Fruit fly (Drosophila melanogaster): ENCODE measurements around the gene Alp12.
A peak's percentile ranks its signal among the peaks of the same experiment; 100 is the strongest.

Gene Alp12

dm6 chr2L:19442627-19443026 lies 18.8 kb downstream of the Alp12 start, which contains the start of gene CG10237:
CG10237 (minus strand) TSS chr2L:19442727.
- no peak for TF ChIP-seq brk (GFP tag; optimal IDR thresholded peaks at IDR 0.05)
- no peak for TF ChIP-seq tai (GFP tag; optimal IDR thresholded peaks at IDR 0.05)
- TF ChIP-seq HLH106 (tag; optimal IDR thresholded peaks at IDR 0.05), result no peak
- no peak for TF ChIP-seq Mio (GFP tag; optimal IDR thresholded peaks at IDR 0.05)
- no peak for TF ChIP-seq br (GFP tag; optimal IDR thresholded peaks at IDR 0.05)
- no peak for TF ChIP-seq CG32264 (GFP tag; optimal IDR thresholded peaks at IDR 0.05)
- no peak for TF ChIP-seq foxo (GFP tag; optimal IDR thresholded peaks at IDR 0.05)
- TF ChIP-seq sv (GFP tag; optimal IDR thresholded peaks at IDR 0.05), result no peak
- no peak for TF ChIP-seq Rel (GFP tag; optimal IDR thresholded peaks at IDR 0.05)
- TF ChIP-seq Rel (tag; optimal IDR thresholded peaks at IDR 0.05), result no peak
- no peak for TF ChIP-seq fru (GFP tag; optimal IDR thresholded peaks at IDR 0.05)
- TF ChIP-seq Sp1 (GFP tag; optimal IDR thresholded peaks at IDR 0.05), result no peak
- TF ChIP-seq woc (GFP tag; optimal IDR thresholded peaks at IDR 0.05), result no peak
- TF ChIP-seq h (GFP tag; optimal IDR thresholded peaks at IDR 0.05), result no peak
- no peak for TF ChIP-seq rgr (GFP tag; optimal IDR thresholded peaks at IDR 0.05)
- TF ChIP-seq pan (optimal IDR thresholded peaks at IDR 0.05), result no peak
- no peak for TF ChIP-seq psq (GFP tag; optimal IDR thresholded peaks at IDR 0.05)

dm6 chr2L:19444734-19445140 lies 20.9 kb downstream of the Alp12 start, which contains the start of gene Hs2st:
Hs2st (minus strand) TSS chr2L:19444750.
- TF ChIP-seq rgr (GFP tag; optimal IDR thresholded peaks at IDR 0.05), result peak; percentile 96
- TF ChIP-seq sv (GFP tag; optimal IDR thresholded peaks at IDR 0.05), result peak; percentile 94
- TF ChIP-seq br (GFP tag; optimal IDR thresholded peaks at IDR 0.05), result peak; percentile 94
- peak; percentile 96 for TF ChIP-seq Jra (GFP tag; optimal IDR thresholded peaks at IDR 0.05)
- no peak for TF ChIP-seq Dif (GFP tag; optimal IDR thresholded peaks at IDR 0.05; ENCODE audit: partially characterized antibody)
- peak; percentile 31 for TF ChIP-seq Rel (GFP tag; optimal IDR thresholded peaks at IDR 0.05)
- peak; percentile 85 for TF ChIP-seq Rel (tag; optimal IDR thresholded peaks at IDR 0.05)
- TF ChIP-seq Hr83 (GFP tag; optimal IDR thresholded peaks at IDR 0.05; ENCODE audit: poor library complexity, severe bottlenecking), result peak; percentile 87
- peak; percentile 95 for TF ChIP-seq fru (GFP tag; optimal IDR thresholded peaks at IDR 0.05)
- no peak for TF ChIP-seq usp (GFP tag; optimal IDR thresholded peaks at IDR 0.05)
- TF ChIP-seq CrebA (GFP tag; optimal IDR thresholded peaks at IDR 0.05; ENCODE audit: borderline replicate concordance), result no peak
- TF ChIP-seq dl (GFP tag; optimal IDR thresholded peaks at IDR 0.05; ENCODE audit: insufficient read depth in 1 of 2, partially characterized antibody in 2 of 2), result no peak
- peak; percentile 94 for TF ChIP-seq OdsH (GFP tag; optimal IDR thresholded peaks at IDR 0.05)
- TF ChIP-seq Myc (optimal IDR thresholded peaks at IDR 0.05), result peak; percentile 99
- no peak for TF ChIP-seq Vsx2 (GFP tag; optimal IDR thresholded peaks at IDR 0.05; ENCODE audit: partially characterized antibody)
- TF ChIP-seq Hr78 (GFP tag; optimal IDR thresholded peaks at IDR 0.05), result no peak
- peak; percentile 57 to 97 for TF ChIP-seq foxo (GFP tag; optimal IDR thresholded peaks at IDR 0.05)
- TF ChIP-seq CG32264 (GFP tag; optimal IDR thresholded peaks at IDR 0.05), result peak; percentile 84
- TF ChIP-seq Abd-B (GFP tag; optimal IDR thresholded peaks at IDR 0.05), result no peak
- peak; percentile 92 for TF ChIP-seq dsf (GFP tag; optimal IDR thresholded peaks at IDR 0.05; ENCODE audit: borderline replicate concordance)
- TF ChIP-seq GATAd (GFP tag; optimal IDR thresholded peaks at IDR 0.05), result peak; percentile 92
- peak; percentile 87 for TF ChIP-seq psq (GFP tag; optimal IDR thresholded peaks at IDR 0.05)
- peak; percentile 94 for TF ChIP-seq CG9705 (GFP tag; optimal IDR thresholded peaks at IDR 0.05)
- peak; percentile 95 for TF ChIP-seq ey (GFP tag; optimal IDR thresholded peaks at IDR 0.05)
- TF ChIP-seq jim (GFP tag; optimal IDR thresholded peaks at IDR 0.05), result peak; percentile 88
- TF ChIP-seq Sp1 (GFP tag; optimal IDR thresholded peaks at IDR 0.05), result peak; percentile 89
- no peak for TF ChIP-seq lola (GFP tag; optimal IDR thresholded peaks at IDR 0.05)
- TF ChIP-seq pan (optimal IDR thresholded peaks at IDR 0.05), result no peak
- peak; percentile 98 for TF ChIP-seq woc (GFP tag; optimal IDR thresholded peaks at IDR 0.05)
- no peak for TF ChIP-seq sage (GFP tag; optimal IDR thresholded peaks at IDR 0.05)
- peak; percentile 73 for TF ChIP-seq Mio (GFP tag; optimal IDR thresholded peaks at IDR 0.05)
- no peak for TF ChIP-seq brk (GFP tag; optimal IDR thresholded peaks at IDR 0.05)
- TF ChIP-seq Dfd (GFP tag; optimal IDR thresholded peaks at IDR 0.05), result no peak
- TF ChIP-seq N (GFP tag; optimal IDR thresholded peaks at IDR 0.05), result no peak
- no peak for TF ChIP-seq tai (GFP tag; optimal IDR thresholded peaks at IDR 0.05)
- TF ChIP-seq h (GFP tag; optimal IDR thresholded peaks at IDR 0.05), result peak; percentile 96
- peak; percentile 95 for TF ChIP-seq HLH106 (tag; optimal IDR thresholded peaks at IDR 0.05)
- peak; percentile 94 for TF ChIP-seq dmrt93B (GFP tag; optimal IDR thresholded peaks at IDR 0.05)
- TF ChIP-seq Hnf4 (GFP tag; optimal IDR thresholded peaks at IDR 0.05), result peak; percentile 97

All from whole organism, wandering third instar larva.